Worm (Caenorhabditis elegans): ENCODE results near the gene M02E1.4.

DNA sequence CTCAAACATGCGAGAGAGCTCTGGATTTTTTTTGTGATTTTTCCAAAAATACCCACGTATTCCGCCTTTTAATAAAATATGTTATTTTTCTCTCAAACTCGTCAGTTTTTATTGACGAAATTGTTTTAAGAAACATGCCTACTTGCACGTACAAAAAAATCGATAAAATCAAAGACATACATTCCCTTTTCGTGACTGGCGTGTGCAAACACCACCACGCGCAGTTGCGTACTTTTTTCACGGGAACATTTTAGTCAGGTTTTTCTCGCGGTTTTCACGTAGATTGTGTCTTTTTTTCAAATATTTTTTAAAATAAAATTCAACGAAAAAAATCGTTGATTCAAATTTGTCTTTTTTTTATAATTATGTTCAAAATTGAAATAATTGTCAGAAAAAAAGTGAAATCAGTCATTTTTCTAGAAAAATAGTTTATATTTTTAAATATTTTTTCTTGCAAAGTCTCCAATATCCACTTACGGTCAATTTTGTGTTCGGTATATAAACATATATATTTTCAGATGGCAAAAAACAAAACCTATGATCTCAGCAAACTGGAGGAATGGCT, 12.6 kb downstream of the M02E1.4 start, which contains the start of gene M02E1.1:
- TF ChIP-seq nhr-11 (tag; optimal IDR thresholded peaks at IDR 0.05) (no peak), zfp-3 (GFP tag; conservative IDR thresholded peaks at IDR 0.05) (no peak), aly-2 (tag; optimal IDR thresholded peaks at IDR 0.05) (no peak), hlh-30 (tag; optimal IDR thresholded peaks at IDR 0.05; ENCODE audit: insufficient read depth) (peak; percentile 73), pqm-1 (tag; optimal IDR thresholded peaks at IDR 0.05) (no peak), nhr-28 (tag; optimal IDR thresholded peaks at IDR 0.05) (peak; percentile 19), ztf-11 (tag; optimal IDR thresholded peaks at IDR 0.05) (no peak), Y48G9A.11 (GFP tag; IDR thresholded peaks at IDR 0.05) (no peak), F26F4.8 (GFP tag; conservative IDR thresholded peaks at IDR 0.05) (no peak), arid-1 (GFP tag; conservative IDR thresholded peaks at IDR 0.05) (no peak), ztf-7 (tag; optimal IDR thresholded peaks at IDR 0.05) (no peak)

Measured in whole organism, L4 larva.